Worm (Caenorhabditis elegans) whole organism, L2 larva: ENCODE results near the gene Y46G5A.47.

Source experiments
- C34F6.9 ChIP-seq: fragments of 150-350 bp; optimal IDR thresholded peaks from 2 replicates; lab custom pipeline; 2014; ENCODE audit warnings: missing biosample characterization, missing genetic modification characterization
- F13H6.1 ChIP-seq: sonication (generic microtip); optimal IDR thresholded peaks from 2 replicates; lab custom pipeline; 2016; ENCODE audit warnings: missing genetic modification characterization, missing compliant biosample characterization
- R02D3.7 ChIP-seq: fragments of 150-350 bp; optimal IDR thresholded peaks from 2 replicates; lab custom pipeline; 2014; ENCODE audit warnings: missing biosample characterization, missing genetic modification characterization
- ZK546.5 ChIP-seq: sonication (generic microtip); optimal IDR thresholded peaks from 2 replicates; lab custom pipeline; 2017; ENCODE audit warnings: missing biosample characterization, missing genetic modification characterization
- alr-1 ChIP-seq: fragments of 150-350 bp; optimal IDR thresholded peaks from 2 replicates; lab custom pipeline; 2014; ENCODE audit warnings: missing biosample characterization, missing genetic modification characterization
- aly-2 ChIP-seq: fragments of 150-350 bp; optimal IDR thresholded peaks from 2 replicates; lab custom pipeline; 2014; ENCODE audit warnings: missing biosample characterization, missing genetic modification characterization
- ama-1 ChIP-seq: fragments of 150-350 bp; optimal IDR thresholded peaks from 2 replicates; lab custom pipeline; 2018; ENCODE audit warnings: inconsistent platforms
- blmp-1 ChIP-seq: sonication (generic microtip); optimal IDR thresholded peaks from 2 replicates; lab custom pipeline; 2017; ENCODE audit warnings: missing genetic modification characterization, mild to moderate bottlenecking, missing compliant biosample characterization, antibody characterized with exemption, moderate library complexity; ENCODE audit not compliant: insufficient read depth
- ceh-16 ChIP-seq: fragments of 150-350 bp; optimal IDR thresholded peaks from 2 replicates; lab custom pipeline; 2014; ENCODE audit warnings: missing biosample characterization, missing genetic modification characterization
- crh-2 ChIP-seq: sonication (generic microtip); optimal IDR thresholded peaks from 2 replicates; lab custom pipeline; 2017; ENCODE audit warnings: missing biosample characterization, missing genetic modification characterization
- egl-27 ChIP-seq: sonication (generic microtip); optimal IDR thresholded peaks from 3 replicates; lab custom pipeline; 2017; ENCODE audit warnings: missing biosample characterization, missing genetic modification reagents, missing genetic modification characterization
- elt-1 ChIP-seq: fragments of 150-350 bp; optimal IDR thresholded peaks from 2 replicates; lab custom pipeline; 2014; ENCODE audit warnings: missing biosample characterization, missing genetic modification characterization
- elt-3 ChIP-seq: sonication (generic microtip); optimal IDR thresholded peaks from 2 replicates; lab custom pipeline; 2017; ENCODE audit warnings: missing biosample characterization, missing genetic modification characterization
- fos-1 ChIP-seq: fragments of 150-350 bp; optimal IDR thresholded peaks from 2 replicates; lab custom pipeline; 2014; ENCODE audit warnings: missing biosample characterization, missing genetic modification characterization
- gmeb-1 ChIP-seq: fragments of 150-350 bp; optimal IDR thresholded peaks from 2 replicates; lab custom pipeline; 2014; ENCODE audit warnings: missing biosample characterization, missing genetic modification characterization
- lin-11 ChIP-seq: fragments of 150-350 bp; sonication (generic microtip); optimal IDR thresholded peaks from 2 replicates; lab custom pipeline; 2014; ENCODE audit warnings: missing biosample characterization, missing genetic modification characterization, inconsistent platforms, mixed read lengths
- lin-13 ChIP-seq: fragments of 150-350 bp; optimal IDR thresholded peaks from 2 replicates; lab custom pipeline; 2014; ENCODE audit warnings: missing biosample characterization, missing genetic modification reagents, missing genetic modification characterization
- lin-39 ChIP-seq: fragments of 150-350 bp; optimal IDR thresholded peaks from 2 replicates; lab custom pipeline; 2014; ENCODE audit warnings: missing biosample characterization, missing genetic modification reagents, missing genetic modification characterization
- mdl-1 ChIP-seq, 2 experiments: fragments of 150-350 bp in 1 of 2; sonication (generic microtip) in 1 of 2; optimal IDR thresholded peaks; 2 replicates each; lab custom pipeline; 2017; ENCODE audit warnings: missing biosample characterization in 2 of 2, missing genetic modification characterization in 2 of 2
- nhr-10 ChIP-seq: sonication (generic microtip); optimal IDR thresholded peaks from 2 replicates; lab custom pipeline; 2017; ENCODE audit warnings: missing biosample characterization, missing genetic modification characterization
- nhr-11 ChIP-seq: fragments of 150-350 bp; optimal IDR thresholded peaks from 2 replicates; lab custom pipeline; 2014; ENCODE audit warnings: missing biosample characterization, missing genetic modification characterization
- nhr-237 ChIP-seq: fragments of 150-350 bp; optimal IDR thresholded peaks from 2 replicates; lab custom pipeline; 2014; ENCODE audit warnings: missing biosample characterization, missing genetic modification characterization
- nhr-25 ChIP-seq: fragments of 150-350 bp; sonication (generic microtip); optimal IDR thresholded peaks from 3 replicates; lab custom pipeline; 2014; ENCODE audit warnings: missing biosample characterization, missing genetic modification characterization
- nhr-77 ChIP-seq: fragments of 150-350 bp; optimal IDR thresholded peaks from 2 replicates; lab custom pipeline; 2014; ENCODE audit warnings: missing biosample characterization, missing genetic modification characterization
- peb-1 ChIP-seq: fragments of 150-350 bp; optimal IDR thresholded peaks from 2 replicates; lab custom pipeline; 2014; ENCODE audit warnings: missing biosample characterization, missing genetic modification characterization
- skn-1 ChIP-seq: sonication (generic microtip); optimal IDR thresholded peaks from 2 replicates; lab custom pipeline; 2017; ENCODE audit warnings: missing biosample characterization, missing genetic modification characterization
- sma-9 ChIP-seq, 2 experiments: fragments of 150-350 bp in 1 of 2; sonication (generic microtip) in 1 of 2; optimal IDR thresholded peaks; 2 replicates each; lab custom pipeline; 2014 to 2016; ENCODE audit warnings: missing genetic modification characterization in 2 of 2, mild to moderate bottlenecking in 1 of 2, missing biosample characterization in 1 of 2, missing compliant biosample characterization in 1 of 2, missing genetic modification reagents in 1 of 2, moderate library complexity in 1 of 2
- snpc-4 ChIP-seq: fragments of 150-350 bp; optimal IDR thresholded peaks from 2 replicates; lab custom pipeline; 2014; ENCODE audit warnings: missing biosample characterization, missing genetic modification characterization
- unc-39 ChIP-seq: fragments of 150-350 bp; optimal IDR thresholded peaks from 2 replicates; lab custom pipeline; 2014; ENCODE audit warnings: missing biosample characterization, missing genetic modification characterization
- unc-62 ChIP-seq: fragments of 150-350 bp; optimal IDR thresholded peaks from 2 replicates; lab custom pipeline; 2014; ENCODE audit warnings: missing biosample characterization, missing genetic modification reagents, missing genetic modification characterization
- zag-1 ChIP-seq: fragments of 150-350 bp; optimal IDR thresholded peaks from 2 replicates; lab custom pipeline; 2014; ENCODE audit warnings: missing biosample characterization, missing genetic modification characterization
- ztf-1 ChIP-seq: fragments of 200-800 bp; sonication (Bioruptor generic); conservative IDR thresholded peaks from 2 replicates; pipeline ENCODE4 v1.3.6; 2022; ENCODE audit warnings: missing genetic modification characterization, missing compliant biosample characterization
- ztf-11 ChIP-seq: sonication (generic microtip); optimal IDR thresholded peaks from 2 replicates; lab custom pipeline; 2017; ENCODE audit warnings: missing biosample characterization, missing genetic modification characterization

The Y46G5A.47 gene

DNA sequence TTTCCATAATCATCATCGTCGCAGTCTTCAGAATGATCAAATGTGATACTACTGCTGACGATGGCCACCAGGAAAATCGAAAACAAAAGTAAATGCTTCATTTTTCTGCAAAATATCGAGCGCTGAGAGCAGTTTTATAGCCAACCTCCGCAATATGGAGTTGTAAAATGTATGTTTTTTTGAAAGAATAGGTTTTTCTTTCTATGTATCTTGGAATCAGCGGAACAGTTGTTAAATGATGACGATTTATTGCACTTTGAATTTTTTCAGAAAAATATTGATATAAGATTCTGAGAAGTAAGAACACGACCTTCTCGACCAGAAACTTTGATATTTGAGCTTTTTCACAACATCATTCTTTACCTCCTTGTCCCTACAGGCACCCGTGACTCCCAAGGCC, 23.8 kb upstream of the Y46G5A.47 start, which contains the start of gene Y46G5A.23:
Gene Y46G5A.23, minus strand, starts transcription at position 101 of the 400 bp plus-strand sequence.
- TF ChIP-seq elt-1 (tag; lab: Kevin White, UChicago) (no peak), unc-39 (tag; lab: Kevin White, UChicago) (no peak), nhr-25 (tag; lab: Kevin White, UChicago) (no peak), ceh-16 (tag; lab: Kevin White, UChicago) (no peak), nhr-10 (tag; lab: Kevin White, UChicago) (no peak), ama-1 (lab: Kevin White, UChicago) (no peak), egl-27 (no peak), lin-13 (no peak)
- TF ChIP-seq, all 48 proteins: peak for 0

DNA sequence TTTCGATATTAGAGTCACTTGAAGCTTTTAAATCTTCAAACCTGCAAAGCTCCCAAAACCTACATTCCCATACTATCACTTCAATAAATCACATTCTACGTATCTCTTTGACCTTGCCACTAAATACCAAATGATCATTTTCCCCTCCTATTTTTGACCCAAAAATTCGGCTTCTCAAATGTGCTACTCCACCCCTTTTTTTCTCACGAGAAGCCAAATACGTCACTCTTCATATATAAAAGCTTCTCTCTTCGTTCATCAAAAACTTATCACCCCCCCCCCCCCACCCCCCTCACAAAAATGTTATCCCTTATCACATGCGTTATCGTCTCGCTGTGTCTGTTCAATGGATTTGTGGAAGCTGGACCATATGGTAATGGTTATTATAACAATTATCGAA, 21.6 kb upstream of the Y46G5A.47 start, which contains the start of gene Y46G5A.38:
Gene Y46G5A.38, plus strand, starts transcription at position 301 of the 400 bp plus-strand sequence.
- TF ChIP-seq ztf-1 (GFP tag; lab: Robert Waterston, UW), result no peak
- TF ChIP-seq ceh-16 (tag; lab: Kevin White, UChicago), result no peak
- TF ChIP-seq nhr-11 (tag; lab: Kevin White, UChicago), result no peak
- TF ChIP-seq egl-27, result no peak
- TF ChIP-seq ztf-11 (tag; lab: Kevin White, UChicago), result no peak
- TF ChIP-seq lin-11, result no peak
- TF ChIP-seq alr-1 (tag; lab: Kevin White, UChicago), result no peak
- no peak for TF ChIP-seq elt-1 (tag; lab: Kevin White, UChicago)
- TF ChIP-seq F13H6.1 (tag; lab: Kevin White, UChicago), result no peak
- no peak for TF ChIP-seq snpc-4 (tag; lab: Kevin White, UChicago)
- no peak for TF ChIP-seq nhr-237 (tag; lab: Kevin White, UChicago)
- no peak for TF ChIP-seq unc-62 (GFP tag; lab: Kevin White, UChicago)
- TF ChIP-seq gmeb-1, result no peak
- no peak for TF ChIP-seq lin-13
- TF ChIP-seq unc-39 (tag; lab: Kevin White, UChicago), result no peak
- TF ChIP-seq, all 48 proteins: peak for 0

- TF ChIP-seq ztf-11 (tag; lab: Kevin White, UChicago), result no peak
- TF ChIP-seq gmeb-1, result no peak
- no peak for TF ChIP-seq skn-1 (tag; lab: Kevin White, UChicago)
- no peak for TF ChIP-seq nhr-11 (tag; lab: Kevin White, UChicago)
Observed at ce11 chrII:12824463-12824862, 19.4 kb upstream of the Y46G5A.47 start.

DNA sequence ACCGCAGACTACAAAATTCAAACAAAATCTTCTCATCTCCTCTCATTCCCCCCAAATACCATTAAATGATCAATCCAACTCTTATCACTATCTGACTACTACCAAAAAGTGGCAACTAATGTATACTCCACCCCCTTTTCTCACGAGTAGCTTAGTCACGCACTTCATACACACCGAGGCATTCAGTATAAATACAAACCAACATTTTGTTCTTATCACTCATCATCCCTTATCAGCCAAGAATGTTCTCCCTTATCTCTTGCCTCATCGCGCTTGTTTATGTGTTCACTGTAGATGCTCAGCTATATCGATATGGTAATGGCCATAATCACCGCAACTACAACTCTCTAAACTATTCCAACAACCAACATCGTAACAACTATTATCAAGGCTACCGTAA, 18.3 kb upstream of the Y46G5A.47 start, which contains the start of gene Y46G5A.36:
Gene Y46G5A.36, plus strand, starts transcription at position 243 of the 400 bp plus-strand sequence.
- TF ChIP-seq crh-2 (peak; percentile 8), fos-1 (tag; lab: Kevin White, UChicago) (peak; percentile 59), aly-2 (tag; lab: Kevin White, UChicago) (no peak), sma-9 (GFP tag; optimal IDR thresholded peaks at IDR 0.05; lab: Kevin White, UChicago) (peak; percentile 21), sma-9 (tag; optimal IDR thresholded peaks at IDR 0.05; lab: Kevin White, UChicago) (no peak), nhr-11 (tag; lab: Kevin White, UChicago) (no peak)

DNA sequence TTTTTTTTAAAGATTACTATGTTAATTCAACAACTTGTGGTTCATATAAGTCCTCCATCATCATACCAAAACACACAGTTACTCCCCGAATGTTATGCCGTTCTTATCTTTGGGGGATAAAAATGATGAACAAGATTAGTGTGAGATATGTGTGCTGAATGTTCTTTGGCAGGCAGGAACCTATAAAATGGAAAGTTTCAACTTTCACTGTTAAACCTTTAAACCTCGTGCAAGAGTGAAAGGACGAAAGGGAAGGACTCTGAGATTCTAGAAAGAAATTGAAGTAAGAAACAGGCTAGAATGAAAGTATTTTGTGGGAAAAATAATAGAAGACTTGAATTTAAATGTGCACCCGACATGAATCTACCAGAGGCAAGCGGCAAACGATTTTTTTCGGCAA, 14.9 kb upstream of the Y46G5A.47 start:
- TF ChIP-seq blmp-1 (tag; lab: Kevin White, UChicago) (peak; percentile 80), snpc-4 (tag; lab: Kevin White, UChicago) (no peak)

DNA sequence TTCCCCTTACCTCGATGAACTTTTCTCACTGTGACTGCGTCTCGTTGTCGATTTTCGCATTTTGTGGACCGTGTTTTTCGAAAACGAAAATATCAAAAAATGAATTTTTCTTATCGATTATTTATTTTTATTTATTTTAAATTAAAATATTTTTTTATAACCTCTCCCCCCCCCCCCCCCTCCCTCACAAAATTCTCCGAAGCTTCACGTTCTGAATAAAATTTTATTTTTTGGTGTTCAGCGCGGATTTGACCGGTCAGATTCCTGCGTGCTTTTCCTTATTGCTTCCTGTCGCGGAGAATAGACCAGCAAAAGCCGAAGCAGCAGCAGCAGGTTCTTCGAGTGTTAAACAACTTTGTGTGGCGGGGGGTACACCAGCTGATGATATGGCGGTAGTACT, 13.4 kb upstream of the Y46G5A.47 start, which contains the start of gene Y46G5A.22:
Gene Y46G5A.22, minus strand, starts transcription at position 101 of the 400 bp plus-strand sequence.
- TF ChIP-seq blmp-1 (tag; lab: Kevin White, UChicago) (no peak), peb-1 (tag; lab: Kevin White, UChicago) (no peak), ceh-16 (tag; lab: Kevin White, UChicago) (no peak), lin-39 (tag; lab: Kevin White, UChicago) (no peak), nhr-77 (tag; lab: Kevin White, UChicago) (no peak), R02D3.7 (tag; lab: Kevin White, UChicago) (no peak), nhr-11 (tag; lab: Kevin White, UChicago) (no peak), lin-11 (no peak), F13H6.1 (tag; lab: Kevin White, UChicago) (no peak), nhr-25 (tag; lab: Kevin White, UChicago) (no peak), ZK546.5 (tag; lab: Kevin White, UChicago) (no peak), sma-9 (GFP tag; optimal IDR thresholded peaks at IDR 0.05; lab: Kevin White, UChicago) (no peak), sma-9 (tag; optimal IDR thresholded peaks at IDR 0.05; lab: Kevin White, UChicago) (no peak), ztf-11 (tag; lab: Kevin White, UChicago) (no peak), nhr-237 (tag; lab: Kevin White, UChicago) (no peak), elt-3 (tag; lab: Kevin White, UChicago) (no peak), mdl-1 (tag; optimal IDR thresholded peaks at IDR 0.05; lab: Kevin White, UChicago) (no peak), C34F6.9 (no peak), fos-1 (tag; lab: Kevin White, UChicago) (no peak), zag-1 (no peak)
- TF ChIP-seq, all 48 proteins: peak for 0
